Fruit fly (Drosophila melanogaster) whole organism, embryonic: ENCODE measurements around the gene CG7556.

ENCODE experiments used
- ATbp ChIP-seq: fragments of 200-800 bp; sonication (Bioruptor generic); optimal IDR thresholded peaks from 2 replicates; lab custom pipeline; 2017; ENCODE audit warnings: missing biosample characterization, mild to moderate bottlenecking, missing genetic modification characterization, missing genetic modification reagents
- Ada2b ChIP-seq: fragments of 200-800 bp; sonication (Bioruptor generic); IDR thresholded peaks from 2 replicates; pipeline ENCODE4 v1.3.6; 2022; ENCODE audit warnings: missing biosample characterization, missing genetic modification characterization
- Atf-2 ChIP-seq: fragments of 200-800 bp; sonication (Bioruptor generic); optimal IDR thresholded peaks from 2 replicates; lab custom pipeline; 2016; ENCODE audit warnings: missing biosample characterization, missing genetic modification characterization
- B-H1 ChIP-seq: fragments of 200-800 bp; sonication (Bioruptor generic); IDR thresholded peaks from 3 replicates; pipeline ENCODE4 v1.3.6; 2022; ENCODE audit warnings: missing biosample characterization, missing genetic modification characterization
- Blimp-1 ChIP-seq: fragments of 200-800 bp; sonication (Bioruptor generic); optimal IDR thresholded peaks from 3 replicates; lab custom pipeline; 2018; ENCODE audit warnings: missing biosample characterization, missing genetic modification characterization, mild to moderate bottlenecking, moderate library complexity, missing genetic modification reagents
- CG10321 ChIP-seq: fragments of 200-800 bp; sonication (Bioruptor generic); IDR thresholded peaks from 2 replicates; pipeline ENCODE4 v1.3.6; 2022; ENCODE audit warnings: missing biosample characterization, missing genetic modification characterization
- CG10462 ChIP-seq: fragments of 200-800 bp; sonication (Bioruptor generic); optimal IDR thresholded peaks from 2 replicates; lab custom pipeline; 2016; ENCODE audit warnings: missing biosample characterization, missing genetic modification characterization
- CG12104 ChIP-seq: fragments of 200-800 bp; sonication (Bioruptor generic); optimal IDR thresholded peaks from 3 replicates; lab custom pipeline; 2016; ENCODE audit warnings: missing biosample characterization, missing genetic modification characterization
- CG12236 ChIP-seq: fragments of 200-800 bp; sonication (Bioruptor generic); optimal IDR thresholded peaks from 2 replicates; lab custom pipeline; 2016; ENCODE audit warnings: missing biosample characterization, missing genetic modification characterization
- CG12659 ChIP-seq: fragments of 200-800 bp; sonication (Bioruptor generic); optimal IDR thresholded peaks from 3 replicates; lab custom pipeline; 2017; ENCODE audit warnings: mild to moderate bottlenecking, missing biosample characterization, missing genetic modification reagents, missing genetic modification characterization
- CG13287 ChIP-seq: fragments of 200-800 bp; sonication (Bioruptor generic); IDR thresholded peaks from 2 replicates; pipeline ENCODE4 v1.3.6; 2022; ENCODE audit warnings: missing biosample characterization, missing genetic modification characterization; ENCODE audit not compliant: partially characterized antibody
- CG13424 ChIP-seq: fragments of 200-800 bp; sonication (Bioruptor generic); optimal IDR thresholded peaks from 2 replicates; lab custom pipeline; 2019; ENCODE audit warnings: missing biosample characterization, mild to moderate bottlenecking, missing genetic modification characterization, moderate library complexity
- CG13894 ChIP-seq: fragments of 200-800 bp; sonication (Bioruptor generic); optimal IDR thresholded peaks from 3 replicates; lab custom pipeline; 2018; ENCODE audit warnings: missing biosample characterization, mild to moderate bottlenecking, missing genetic modification characterization, moderate library complexity
- CG17361 ChIP-seq: fragments of 200-800 bp; sonication (Bioruptor generic); IDR thresholded peaks from 3 replicates; pipeline ENCODE4 v1.3.6; 2022; ENCODE audit warnings: missing biosample characterization, missing genetic modification characterization
- CG2199 ChIP-seq: fragments of 200-800 bp; sonication (Bioruptor generic); IDR thresholded peaks from 3 replicates; pipeline ENCODE4 v1.3.6; 2022; ENCODE audit warnings: missing biosample characterization, missing genetic modification characterization
- CG3995 ChIP-seq: fragments of 200-800 bp; sonication (Bioruptor generic); optimal IDR thresholded peaks from 3 replicates; lab custom pipeline; 2016; ENCODE audit warnings: missing biosample characterization, missing genetic modification characterization
- CG4328 ChIP-seq: fragments of 200-800 bp; sonication (Bioruptor generic); optimal IDR thresholded peaks from 3 replicates; lab custom pipeline; 2017; ENCODE audit warnings: missing biosample characterization, missing genetic modification reagents, missing genetic modification characterization
- CG6175 ChIP-seq: fragments of 200-800 bp; sonication (Bioruptor generic); IDR thresholded peaks from 3 replicates; pipeline ENCODE4 v1.3.6; 2022; ENCODE audit warnings: missing biosample characterization, missing genetic modification characterization
- CG6254 ChIP-seq: fragments of 200-800 bp; sonication (Bioruptor generic); optimal IDR thresholded peaks from 3 replicates; lab custom pipeline; 2017; ENCODE audit warnings: mild to moderate bottlenecking, missing biosample characterization, missing genetic modification reagents, missing genetic modification characterization
- CG7786 ChIP-seq: fragments of 200-800 bp; sonication (Bioruptor generic); optimal IDR thresholded peaks from 2 replicates; lab custom pipeline; 2016; ENCODE audit warnings: missing biosample characterization, missing genetic modification characterization
- CG8089 ChIP-seq: fragments of 200-800 bp; sonication (Bioruptor generic); optimal IDR thresholded peaks from 3 replicates; lab custom pipeline; 2016; ENCODE audit warnings: missing biosample characterization, missing genetic modification characterization
- CG8281 ChIP-seq: fragments of 200-800 bp; sonication (Bioruptor generic); optimal IDR thresholded peaks from 2 replicates; lab custom pipeline; 2018; ENCODE audit warnings: missing biosample characterization, mild to moderate bottlenecking, missing genetic modification characterization, moderate library complexity
- CG8944 ChIP-seq: fragments of 200-800 bp; sonication (Bioruptor generic); optimal IDR thresholded peaks from 3 replicates; lab custom pipeline; 2016; ENCODE audit warnings: missing biosample characterization, missing genetic modification characterization
- CoRest ChIP-seq: fragments of 200-800 bp; sonication (Bioruptor generic); optimal IDR thresholded peaks from 3 replicates; lab custom pipeline; 2018; ENCODE audit warnings: missing biosample characterization, mild to moderate bottlenecking, missing genetic modification characterization, moderate library complexity
- Dad ChIP-seq: fragments of 200-800 bp; sonication (Bioruptor generic); optimal IDR thresholded peaks from 3 replicates; lab custom pipeline; 2016; ENCODE audit warnings: missing biosample characterization, missing genetic modification characterization
- Dref ChIP-seq: fragments of 200-800 bp; sonication (Bioruptor generic); IDR thresholded peaks from 2 replicates; pipeline ENCODE4 v1.3.6; 2022; ENCODE audit warnings: missing biosample characterization, missing genetic modification characterization
- Ets65A ChIP-seq: fragments of 200-800 bp; sonication (Bioruptor generic); peaks from one replicate; lab custom pipeline; 2016; ENCODE audit warnings: missing biosample characterization, missing genetic modification characterization
- Meics ChIP-seq: fragments of 200-800 bp; sonication (Bioruptor generic); optimal IDR thresholded peaks from 2 replicates; lab custom pipeline; 2017; ENCODE audit warnings: missing biosample characterization, mild to moderate bottlenecking, missing genetic modification characterization
- Myb ChIP-seq: fragments of 200-800 bp; sonication (Bioruptor generic); optimal IDR thresholded peaks from 2 replicates; lab custom pipeline; 2016; ENCODE audit warnings: missing biosample characterization, missing genetic modification characterization
- Six4 ChIP-seq: fragments of 200-800 bp; sonication (Bioruptor generic); optimal IDR thresholded peaks from 2 replicates; lab custom pipeline; 2016; ENCODE audit warnings: missing biosample characterization, missing genetic modification characterization
- Sox100B ChIP-seq: fragments of 200-800 bp; sonication (Bioruptor generic); optimal IDR thresholded peaks from 3 replicates; lab custom pipeline; 2018; ENCODE audit warnings: missing biosample characterization, mild to moderate bottlenecking, missing genetic modification characterization
- Sox102F ChIP-seq: fragments of 200-800 bp; sonication (Bioruptor generic); optimal IDR thresholded peaks from 2 replicates; lab custom pipeline; 2018; ENCODE audit warnings: missing biosample characterization, mild to moderate bottlenecking, missing genetic modification characterization, moderate library complexity
- Usf ChIP-seq: fragments of 200-800 bp; sonication (Bioruptor generic); optimal IDR thresholded peaks from 2 replicates; lab custom pipeline; 2017; ENCODE audit warnings: missing genotype, missing biosample characterization, missing genetic modification characterization
- Xbp1 ChIP-seq: fragments of 200-800 bp; sonication (Bioruptor generic); optimal IDR thresholded peaks from 3 replicates; lab custom pipeline; 2016; ENCODE audit warnings: missing biosample characterization, mild to moderate bottlenecking, missing genetic modification characterization
- ac ChIP-seq: fragments of 200-800 bp; sonication (Bioruptor generic); optimal IDR thresholded peaks from 3 replicates; lab custom pipeline; 2017; ENCODE audit warnings: missing biosample characterization, mild to moderate bottlenecking, missing genetic modification characterization
- dysf ChIP-seq: fragments of 200-800 bp; sonication (Bioruptor generic); IDR thresholded peaks from 3 replicates; pipeline ENCODE4 v1.3.6; 2022; ENCODE audit warnings: missing biosample characterization, missing genetic modification characterization
- eyg ChIP-seq: fragments of 200-800 bp; sonication (Bioruptor generic); optimal IDR thresholded peaks from 3 replicates; lab custom pipeline; 2016; ENCODE audit warnings: missing biosample characterization, missing genetic modification characterization
- hth ChIP-seq: fragments of >200 bp; optimal IDR thresholded peaks from 2 replicates; lab custom pipeline; 2017; ENCODE audit warnings: inconsistent platforms
- ind ChIP-seq: fragments of 200-800 bp; sonication (Bioruptor generic); optimal IDR thresholded peaks from 3 replicates; lab custom pipeline; 2016; ENCODE audit warnings: missing biosample characterization, missing genetic modification characterization
- insv ChIP-seq, 2 experiments: fragments of 200-800 bp; sonication (Bioruptor generic); optimal IDR thresholded peaks; 3 replicates each; lab custom pipeline; 2016 to 2018; ENCODE audit warnings: missing biosample characterization in 2 of 2, missing genetic modification characterization in 2 of 2
- lilli ChIP-seq: fragments of 200-800 bp; sonication (Bioruptor generic); optimal IDR thresholded peaks from 3 replicates; lab custom pipeline; 2016; ENCODE audit warnings: missing biosample characterization, missing genetic modification characterization
- mam ChIP-seq: fragments of 200-800 bp; sonication (Bioruptor generic); optimal IDR thresholded peaks from 3 replicates; lab custom pipeline; 2016; ENCODE audit warnings: missing biosample characterization, missing genetic modification characterization
- mirr ChIP-seq: fragments of 200-800 bp; sonication (Bioruptor generic); optimal IDR thresholded peaks from 3 replicates; lab custom pipeline; 2018; ENCODE audit warnings: missing biosample characterization, mild to moderate bottlenecking, missing genetic modification characterization
- nmo ChIP-seq: fragments of 200-800 bp; sonication (Bioruptor generic); optimal IDR thresholded peaks from 2 replicates; lab custom pipeline; 2018; ENCODE audit warnings: missing biosample characterization, mild to moderate bottlenecking, missing genetic modification characterization, moderate library complexity
- pb ChIP-seq: fragments of 200-800 bp; sonication (Bioruptor generic); optimal IDR thresholded peaks from 3 replicates; lab custom pipeline; 2016; ENCODE audit warnings: missing biosample characterization, missing genetic modification characterization
- phol ChIP-seq: fragments of 200-800 bp; sonication (Bioruptor generic); optimal IDR thresholded peaks from 3 replicates; lab custom pipeline; 2018; ENCODE audit warnings: missing biosample characterization, mild to moderate bottlenecking, missing genetic modification characterization, moderate library complexity
- sens ChIP-seq: fragments of 200-800 bp; sonication (Bioruptor generic); peaks from one replicate; lab custom pipeline; 2016; ENCODE audit warnings: missing biosample characterization, missing genetic modification characterization
- sima ChIP-seq: fragments of 200-800 bp; sonication (Bioruptor generic); optimal IDR thresholded peaks from 2 replicates; lab custom pipeline; 2016; ENCODE audit warnings: missing biosample characterization, missing genetic modification characterization
- ssp ChIP-seq: fragments of 200-800 bp; sonication (Bioruptor generic); IDR thresholded peaks from 2 replicates; pipeline ENCODE4 v1.3.6; 2022; ENCODE audit warnings: missing biosample characterization, missing genetic modification characterization
- trem ChIP-seq: fragments of 200-800 bp; optimal IDR thresholded peaks from 3 replicates; lab custom pipeline; 2019; ENCODE audit warnings: missing biosample characterization, mild to moderate bottlenecking, missing genetic modification characterization, moderate library complexity
- unpg ChIP-seq: fragments of 200-800 bp; sonication (Bioruptor generic); optimal IDR thresholded peaks from 3 replicates; lab custom pipeline; 2018; ENCODE audit warnings: missing biosample characterization, mild to moderate bottlenecking, missing genetic modification characterization, moderate library complexity
- zfh2 ChIP-seq: fragments of 200-800 bp; sonication (Bioruptor generic); optimal IDR thresholded peaks from 2 replicates; lab custom pipeline; 2016; ENCODE audit warnings: missing biosample characterization, missing genetic modification characterization

Gene CG7556

dm6 chrX:19164726-19165125 is 14.9 kb downstream of the CG7556 start (continued):
- TF ChIP-seq Xbp1 = peak; percentile 42
- TF ChIP-seq nmo (GFP tag; lab: Kevin White, UChicago) = peak; percentile 14
- TF ChIP-seq Usf (GFP tag; lab: Kevin White, UChicago) = no peak
- TF ChIP-seq CG10321 (GFP tag; lab: Robert Waterston, UW) = no peak
- peak; percentile 28 for TF ChIP-seq ATbp (GFP tag; lab: Kevin White, UChicago)
- TF ChIP-seq phol (tag; lab: Kevin White, UChicago) = peak; percentile 26
- no peak for TF ChIP-seq Atf-2 (GFP tag; lab: Kevin White, UChicago)
- TF ChIP-seq CG8944 (GFP tag; lab: Kevin White, UChicago) = peak; percentile 22
- TF ChIP-seq ac = no peak
- no peak for TF ChIP-seq pb (GFP tag; lab: Kevin White, UChicago)
- TF ChIP-seq CG13424 = no peak
- TF ChIP-seq CG12104 (GFP tag; lab: Kevin White, UChicago) = no peak
- TF ChIP-seq B-H1 (GFP tag; lab: Robert Waterston, UW) = no peak
- TF ChIP-seq dysf (GFP tag; lab: Robert Waterston, UW) = peak; percentile 34; the same call in 2 of the 3 replicates
- TF ChIP-seq Dad (GFP tag; lab: Kevin White, UChicago) = no peak
- no peak for TF ChIP-seq CG13894 (tag; lab: Kevin White, UChicago)
- TF ChIP-seq CG8281 (tag; lab: Kevin White, UChicago) = no peak
- TF ChIP-seq CG12659 = peak; percentile 25
- peak; percentile 6 for TF ChIP-seq zfh2 (GFP tag; lab: Kevin White, UChicago)
- peak; percentile 31 for TF ChIP-seq ind
- no peak for TF ChIP-seq mirr
- TF ChIP-seq CG6254 = no peak
- TF ChIP-seq Meics (GFP tag; lab: Kevin White, UChicago) = peak; percentile 21
- TF ChIP-seq Ada2b (GFP tag; lab: Robert Waterston, UW) = 0 out of 2 replicates have a peak, but pooled peaks have one; percentile 15
- TF ChIP-seq hth (lab: Kevin White, UChicago) = no peak
- peak; percentile 21 for TF ChIP-seq CG12236
- TF ChIP-seq sens (GFP tag; lab: Kevin White, UChicago) = peak; percentile 75
- TF ChIP-seq ssp (GFP tag; lab: Robert Waterston, UW) = no peak
- peak; percentile 58 for TF ChIP-seq Sox102F (GFP tag; lab: Kevin White, UChicago)
- no peak for TF ChIP-seq CG13287
- TF ChIP-seq lilli (GFP tag; lab: Kevin White, UChicago) = peak; percentile 19
- TF ChIP-seq insv (GFP tag; optimal IDR thresholded peaks at IDR 0.05; lab: Kevin White, UChicago) = no peak
- TF ChIP-seq CG7786 (GFP tag; lab: Kevin White, UChicago) = peak; percentile 33
- peak; percentile 4 for TF ChIP-seq Blimp-1 (GFP tag; lab: Kevin White, UChicago)
- no peak for TF ChIP-seq eyg (GFP tag; lab: Kevin White, UChicago)
- no peak for TF ChIP-seq CG4328 (GFP tag; lab: Kevin White, UChicago)
- no peak for TF ChIP-seq CG8089 (GFP tag; lab: Kevin White, UChicago)
- no peak for TF ChIP-seq Six4 (GFP tag; lab: Kevin White, UChicago)
- no peak for TF ChIP-seq Dref
- no peak for TF ChIP-seq CG10462 (GFP tag; lab: Kevin White, UChicago)
- peak; percentile 20 for TF ChIP-seq Sox100B (GFP tag; lab: Kevin White, UChicago)
- TF ChIP-seq CG3995 (GFP tag; lab: Kevin White, UChicago) = peak; percentile 12
- TF ChIP-seq trem = no peak
- peak; percentile 27 for TF ChIP-seq mam
- TF ChIP-seq Myb (GFP tag; lab: Kevin White, UChicago) = peak; percentile 14
- TF ChIP-seq CG17361 (GFP tag; lab: Robert Waterston, UW) = no peak
- TF ChIP-seq CG2199 (GFP tag; lab: Robert Waterston, UW) = no peak
- TF ChIP-seq CoRest = peak; percentile 38
- TF ChIP-seq unpg (GFP tag; lab: Kevin White, UChicago) = peak; percentile 23
- no peak for TF ChIP-seq sima (GFP tag; lab: Kevin White, UChicago)
- TF ChIP-seq Ets65A = peak; percentile 86
- TF ChIP-seq CG6175 (GFP tag; lab: Robert Waterston, UW) = no peak
